Worm (Caenorhabditis elegans) whole organism, L4 larva: ENCODE results near the gene C02B8.12.

ENCODE experiments used
- T20F7.1 ChIP-seq: fragments of 200-800 bp; sonication (Bioruptor generic); optimal IDR thresholded peaks from 2 replicates; lab custom pipeline; 2018; ENCODE audit warnings: mild to moderate bottlenecking, missing genetic modification characterization, missing compliant biosample characterization
- T26A8.4 ChIP-seq: fragments of 200-800 bp; sonication (Bioruptor generic); IDR thresholded peaks from 2 replicates; pipeline ENCODE4 v1.3.6; 2022; ENCODE audit warnings: missing genetic modification characterization, missing compliant biosample characterization
- Y105C5A.15 ChIP-seq: fragments of 200-800 bp; sonication (Bioruptor generic); IDR thresholded peaks from 2 replicates; pipeline ENCODE4 v1.3.6; 2022; ENCODE audit warnings: missing genetic modification characterization, missing compliant biosample characterization
- Y75B8A.6 ChIP-seq: fragments of 200-800 bp; sonication (Bioruptor generic); IDR thresholded peaks from 2 replicates; pipeline ENCODE4 v1.3.6; 2022; ENCODE audit warnings: missing genetic modification reagents, missing genetic modification characterization, missing compliant biosample characterization
- aha-1 ChIP-seq: fragments of 150-350 bp; peaks from one replicate; lab custom pipeline; 2014; ENCODE audit warnings: missing biosample characterization, missing genetic modification characterization
- aly-2 ChIP-seq: sonication (generic microtip); optimal IDR thresholded peaks from 2 replicates; lab custom pipeline; 2018; ENCODE audit warnings: missing biosample characterization, missing genetic modification characterization
- ama-1 ChIP-seq: fragments of 150-350 bp; optimal IDR thresholded peaks from 2 replicates; lab custom pipeline; 2014; ENCODE audit warnings: inconsistent platforms, mixed read lengths
- ceh-20 ChIP-seq: fragments of 200-800 bp; sonication (Bioruptor generic); IDR thresholded peaks from 2 replicates; pipeline ENCODE4 v1.3.6; 2022; ENCODE audit warnings: missing genetic modification reagents, missing genetic modification characterization, missing compliant biosample characterization
- ceh-28 ChIP-seq: fragments of 150-350 bp; optimal IDR thresholded peaks from 2 replicates; lab custom pipeline; 2014; ENCODE audit warnings: missing biosample characterization, missing genetic modification reagents, missing genetic modification characterization
- ceh-44 ChIP-seq: fragments of 200-800 bp; sonication (Bioruptor generic); IDR thresholded peaks from 2 replicates; pipeline ENCODE4 v1.3.6; 2022; ENCODE audit warnings: missing genetic modification reagents, missing genetic modification characterization, missing compliant biosample characterization
- ces-1 ChIP-seq: fragments of 150-350 bp; sonication (generic microtip); optimal IDR thresholded peaks from 4 replicates; lab custom pipeline; 2014; ENCODE audit warnings: missing biosample characterization, missing genetic modification reagents, missing genetic modification characterization
- ctbp-1 ChIP-seq: fragments of 200-800 bp; sonication (Bioruptor generic); IDR thresholded peaks from 2 replicates; pipeline ENCODE4 v1.3.6; 2022; ENCODE audit warnings: missing genetic modification reagents, missing genetic modification characterization, missing compliant biosample characterization
- daf-16 ChIP-seq, 3 experiments: sonication (generic microtip); optimal IDR thresholded peaks; 2 replicates each; lab custom pipeline; 2016 to 2017; ENCODE audit warnings: missing genetic modification characterization in 3 of 3, missing genetic modification reagents in 3 of 3, mild to moderate bottlenecking in 2 of 3, missing compliant biosample characterization in 2 of 3, missing biosample characterization in 1 of 3, moderate library complexity in 1 of 3
- dmd-6 ChIP-seq: fragments of 200-800 bp; sonication (Bioruptor generic); IDR thresholded peaks from 2 replicates; pipeline ENCODE4 v1.3.6; 2022; ENCODE audit warnings: missing genetic modification reagents, missing genetic modification characterization, missing compliant biosample characterization
- dmd-8 ChIP-seq: fragments of 200-800 bp; sonication (Bioruptor generic); IDR thresholded peaks from 2 replicates; pipeline ENCODE4 v1.3.6; 2022; ENCODE audit warnings: missing genetic modification characterization, missing compliant biosample characterization
- duxl-1 ChIP-seq: sonication (generic microtip); optimal IDR thresholded peaks from 2 replicates; lab custom pipeline; 2016; ENCODE audit warnings: mild to moderate bottlenecking, missing genetic modification characterization, moderate library complexity, missing compliant biosample characterization; ENCODE audit not compliant: poor library complexity
- dve-1 ChIP-seq: sonication (generic microtip); optimal IDR thresholded peaks from 2 replicates; lab custom pipeline; 2017; ENCODE audit warnings: antibody characterized with exemption, mild to moderate bottlenecking, missing genetic modification characterization, missing compliant biosample characterization; ENCODE audit not compliant: insufficient read depth
- egl-27 ChIP-seq: sonication (generic microtip); optimal IDR thresholded peaks from 3 replicates; lab custom pipeline; 2017; ENCODE audit warnings: missing biosample characterization, missing genetic modification reagents, missing genetic modification characterization
- egl-43 ChIP-seq: fragments of 200-800 bp; sonication (Bioruptor generic); IDR thresholded peaks from 2 replicates; pipeline ENCODE4 v1.3.6; 2022; ENCODE audit warnings: missing genetic modification reagents, missing genetic modification characterization, missing compliant biosample characterization
- fkh-10 ChIP-seq: fragments of 150-350 bp; optimal IDR thresholded peaks from 2 replicates; lab custom pipeline; 2014; ENCODE audit warnings: missing biosample characterization, missing genetic modification reagents, missing genetic modification characterization
- hlh-11 ChIP-seq: fragments of 200-800 bp; sonication (Bioruptor generic); optimal IDR thresholded peaks from 2 replicates; lab custom pipeline; 2018; ENCODE audit warnings: mild to moderate bottlenecking, missing genetic modification characterization, missing compliant biosample characterization
- hlh-30 ChIP-seq: sonication (generic microtip); optimal IDR thresholded peaks from 2 replicates; lab custom pipeline; 2017; ENCODE audit warnings: antibody characterized with exemption, mild to moderate bottlenecking, missing genetic modification characterization, missing compliant biosample characterization; ENCODE audit not compliant: insufficient read depth
- hmg-1.1 ChIP-seq: fragments of 200-800 bp; sonication (Bioruptor generic); IDR thresholded peaks from 2 replicates; pipeline ENCODE4 v1.3.6; 2022; ENCODE audit warnings: missing genetic modification reagents, missing genetic modification characterization, missing compliant biosample characterization
- lin-13 ChIP-seq: fragments of 150-350 bp; optimal IDR thresholded peaks from 2 replicates; lab custom pipeline; 2014; ENCODE audit warnings: missing biosample characterization, missing genetic modification reagents, missing genetic modification characterization
- lin-29 ChIP-seq: fragments of 200-800 bp; sonication (Bioruptor generic); IDR thresholded peaks from 2 replicates; pipeline ENCODE4 v1.3.6; 2022; ENCODE audit warnings: missing genetic modification reagents, missing genetic modification characterization, missing compliant biosample characterization
- madf-9 ChIP-seq: fragments of 200-800 bp; sonication (Bioruptor generic); conservative IDR thresholded peaks from 2 replicates; pipeline ENCODE4 v1.3.6; 2022; ENCODE audit warnings: missing genetic modification reagents, missing genetic modification characterization, missing compliant biosample characterization
- mdl-1 ChIP-seq, 2 experiments: fragments of 150-350 bp in 1 of 2; sonication (generic microtip) in 1 of 2; optimal IDR thresholded peaks; 2 replicates each; lab custom pipeline; 2014 to 2017; ENCODE audit warnings: missing biosample characterization in 2 of 2, missing genetic modification characterization in 2 of 2
- mep-1 ChIP-seq: fragments of 150-350 bp; sonication (generic microtip); optimal IDR thresholded peaks from 3 replicates; lab custom pipeline; 2014; ENCODE audit warnings: missing biosample characterization, missing genetic modification characterization
- mes-2 ChIP-seq: sonication (generic microtip); optimal IDR thresholded peaks from 2 replicates; lab custom pipeline; 2016; ENCODE audit warnings: missing genotype, mild to moderate bottlenecking, missing genetic modification characterization, missing compliant biosample characterization; ENCODE audit not compliant: poor library complexity, severe bottlenecking
- nhr-11 ChIP-seq: fragments of 150-350 bp; optimal IDR thresholded peaks from 2 replicates; lab custom pipeline; 2014; ENCODE audit warnings: missing biosample characterization, missing genetic modification characterization
- nhr-237 ChIP-seq: sonication (generic microtip); optimal IDR thresholded peaks from 2 replicates; lab custom pipeline; 2017; ENCODE audit warnings: missing biosample characterization, missing genetic modification characterization
- nhr-25 ChIP-seq: sonication (generic microtip); optimal IDR thresholded peaks from 2 replicates; lab custom pipeline; 2017; ENCODE audit warnings: missing genetic modification characterization, mild to moderate bottlenecking, missing compliant biosample characterization, antibody characterized with exemption, moderate library complexity, borderline replicate concordance; ENCODE audit not compliant: insufficient read depth
- nhr-28 ChIP-seq: fragments of 150-350 bp; optimal IDR thresholded peaks from 2 replicates; lab custom pipeline; 2014; ENCODE audit warnings: missing biosample characterization, missing genetic modification characterization
- nhr-42 ChIP-seq: fragments of 200-800 bp; sonication (Bioruptor generic); IDR thresholded peaks from 2 replicates; pipeline ENCODE4 v1.3.6; 2022; ENCODE audit warnings: missing genetic modification characterization, missing compliant biosample characterization
- nhr-6 ChIP-seq: fragments of 150-350 bp; optimal IDR thresholded peaks from 2 replicates; lab custom pipeline; 2014; ENCODE audit warnings: missing biosample characterization, missing genetic modification characterization
- nhr-77 ChIP-seq: fragments of 150-350 bp; optimal IDR thresholded peaks from 2 replicates; lab custom pipeline; 2014; ENCODE audit warnings: missing biosample characterization, missing genetic modification characterization
- pqm-1 ChIP-seq: sonication (generic microtip); optimal IDR thresholded peaks from 2 replicates; lab custom pipeline; 2017; ENCODE audit warnings: missing biosample characterization, missing genetic modification characterization
- rbr-2 ChIP-seq: sonication (generic microtip); optimal IDR thresholded peaks from 2 replicates; lab custom pipeline; 2016; ENCODE audit warnings: missing genotype, missing genetic modification characterization, missing compliant biosample characterization
- saeg-2 ChIP-seq: fragments of 200-800 bp; sonication (Bioruptor generic); IDR thresholded peaks from 2 replicates; pipeline ENCODE4 v1.3.6; 2022; ENCODE audit warnings: missing genetic modification reagents, missing genetic modification characterization, missing compliant biosample characterization
- set-16 ChIP-seq: fragments of 200-800 bp; sonication (Bioruptor generic); IDR thresholded peaks from 2 replicates; pipeline ENCODE4 v1.3.6; 2022; ENCODE audit warnings: missing genetic modification reagents, missing genetic modification characterization, missing compliant biosample characterization
- snpc-1.2 ChIP-seq: fragments of 200-800 bp; sonication (Bioruptor generic); IDR thresholded peaks from 2 replicates; pipeline ENCODE4 v1.3.6; 2022; ENCODE audit warnings: missing genetic modification reagents, missing genetic modification characterization, missing compliant biosample characterization
- unc-39 ChIP-seq: sonication (generic microtip); optimal IDR thresholded peaks from 2 replicates; lab custom pipeline; 2017; ENCODE audit warnings: missing biosample characterization, missing genetic modification characterization
- unc-62 ChIP-seq, 3 experiments: fragments of 150-350 bp in 1 of 3; sonication (generic microtip); optimal IDR thresholded peaks in 2 of 3; peaks in 1 of 3; 1 replicate in 1 of 3; 2 replicates in 2 of 3; lab custom pipeline; 2014 to 2017; ENCODE audit warnings: missing biosample characterization in 3 of 3, missing genetic modification characterization in 3 of 3, missing genetic modification reagents in 3 of 3, missing genotype in 1 of 3
- vab-7 ChIP-seq: fragments of 200-800 bp; sonication (Bioruptor generic); IDR thresholded peaks from 2 replicates; pipeline ENCODE4 v1.3.6; 2022; ENCODE audit warnings: missing genetic modification reagents, missing genetic modification characterization, missing compliant biosample characterization
- zfp-3 ChIP-seq: fragments of 200-800 bp; sonication (Bioruptor generic); conservative IDR thresholded peaks from 2 replicates; pipeline ENCODE4 v1.3.6; 2022; ENCODE audit warnings: missing genetic modification reagents, missing genetic modification characterization, missing compliant biosample characterization
- ztf-11 ChIP-seq: fragments of 150-350 bp; optimal IDR thresholded peaks from 2 replicates; lab custom pipeline; 2014; ENCODE audit warnings: missing biosample characterization, missing genetic modification characterization
- ztf-7 ChIP-seq: fragments of 150-350 bp; optimal IDR thresholded peaks from 2 replicates; lab custom pipeline; 2014; ENCODE audit warnings: missing biosample characterization, missing genetic modification characterization

The C02B8.12 gene

DNA sequence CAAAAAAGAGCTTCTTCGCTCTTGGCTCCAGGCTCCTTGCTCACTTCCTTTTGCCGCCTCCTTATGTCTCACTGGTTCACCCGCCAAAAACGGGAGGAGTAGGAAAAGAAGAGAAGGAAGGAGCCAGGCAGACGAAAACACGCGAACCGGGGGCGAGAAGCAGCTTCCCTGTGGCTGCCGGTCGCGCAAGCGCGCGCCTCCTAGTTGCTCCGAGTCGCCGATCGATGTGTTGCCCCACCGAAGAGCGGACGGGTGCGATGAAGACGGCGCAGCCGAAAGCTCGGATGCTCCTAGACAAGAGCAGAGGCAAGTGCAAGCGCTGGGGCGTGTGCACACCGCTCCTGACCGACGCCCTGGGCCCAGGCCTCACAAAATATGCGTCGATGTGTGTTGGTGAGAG, 40.4 kb upstream of the C02B8.12 start (continued):
- TF ChIP-seq unc-39 (tag; lab: Kevin White, UChicago) (no peak), saeg-2 (GFP tag; lab: Robert Waterston, UW) (0 out of 2 replicates have a peak, but pooled peaks have one; percentile 26), nhr-28 (tag; lab: Kevin White, UChicago) (no peak), aha-1 (peak; percentile 26), T26A8.4 (GFP tag; lab: Robert Waterston, UW) (peak; percentile 35; the same call in 1 of the 2 replicates), madf-9 (peak; percentile 46; the same call in 1 of the 2 replicates), nhr-42 (GFP tag; lab: Robert Waterston, UW) (0 out of 2 replicates have a peak, but pooled peaks have one; percentile 40), pqm-1 (tag; lab: Kevin White, UChicago) (no peak), ama-1 (lab: Kevin White, UChicago) (no peak), dmd-6 (GFP tag; lab: Robert Waterston, UW) (0 out of 2 replicates have a peak, but pooled peaks have one; percentile 18), ctbp-1 (peak; percentile 74), ztf-11 (no peak), T20F7.1 (GFP tag; lab: Kevin White, UChicago) (no peak), mdl-1 (tag; optimal IDR thresholded peaks at IDR 0.05; lab: Kevin White, UChicago) (peak in 1 of 2 experiments; percentile 43), nhr-77 (no peak), egl-43 (GFP tag; lab: Robert Waterston, UW) (peak; percentile 87), ceh-28 (tag; lab: Kevin White, UChicago) (peak; percentile 41), hlh-30 (tag; lab: Kevin White, UChicago) (peak; percentile 45), ceh-20 (GFP tag; lab: Robert Waterston, UW) (peak; percentile 58; the same call in 1 of the 2 replicates), nhr-6 (no peak), lin-13 (GFP tag; lab: Kevin White, UChicago) (no peak), hmg-1.1 (GFP tag; lab: Robert Waterston, UW) (peak; percentile 79), fkh-10 (GFP tag; lab: Kevin White, UChicago) (peak; percentile 25), egl-27 (tag; lab: Kevin White, UChicago) (no peak), vab-7 (GFP tag; lab: Robert Waterston, UW) (peak; percentile 55; the same call in 1 of the 2 replicates), aly-2 (tag; lab: Kevin White, UChicago) (no peak)

DNA sequence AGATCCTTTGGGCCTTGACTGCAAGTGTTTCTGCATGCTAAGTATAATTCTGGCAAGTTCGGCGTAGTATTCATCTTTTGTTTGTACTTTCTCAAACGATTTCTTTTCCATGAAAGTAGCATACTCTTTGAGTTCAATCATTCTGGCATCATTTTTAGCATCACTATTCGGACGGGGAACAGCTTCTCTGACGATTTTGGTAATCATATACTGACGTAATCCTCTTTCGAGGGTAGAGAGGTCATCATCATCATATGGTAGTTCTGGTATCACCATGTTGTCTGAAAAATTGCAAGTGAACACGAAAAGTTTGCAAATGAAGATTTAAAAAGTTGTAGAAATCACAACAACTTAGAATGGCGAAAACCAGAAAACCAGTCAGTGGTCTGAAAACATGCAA, 39.6 kb upstream of the C02B8.12 start, which contains the start of gene F22F1.3:
F22F1.3 (minus strand) TSS at position 281 of the 400 bp plus-strand sequence.
- TF ChIP-seq ceh-44 (GFP tag; lab: Robert Waterston, UW): no peak
- TF ChIP-seq unc-62 (GFP tag; optimal IDR thresholded peaks at IDR 0.05 in 1 of 2; lab: Kevin White, UChicago): peak in 1 of 2 experiments; percentile 98
- TF ChIP-seq unc-62 (tag; optimal IDR thresholded peaks at IDR 0.05; lab: Kevin White, UChicago): no peak
- no peak for TF ChIP-seq ztf-7 (tag; lab: Kevin White, UChicago)

- no peak for TF ChIP-seq nhr-25 (tag; lab: Kevin White, UChicago)
- TF ChIP-seq nhr-11 (tag; lab: Kevin White, UChicago): no peak
- TF ChIP-seq hlh-11 (tag; lab: Kevin White, UChicago): peak; percentile 1
- peak; percentile 51 for TF ChIP-seq mes-2 (tag; lab: Kevin White, UChicago)
- TF ChIP-seq rbr-2 (tag; lab: Kevin White, UChicago): peak; percentile 29
- TF ChIP-seq dmd-6 (GFP tag; lab: Robert Waterston, UW): no peak
- peak; percentile 27 for TF ChIP-seq hlh-30 (tag; lab: Kevin White, UChicago)
- TF ChIP-seq daf-16 (GFP tag; optimal IDR thresholded peaks at IDR 0.05; lab: Kevin White, UChicago): no peak
- TF ChIP-seq daf-16 (tag; optimal IDR thresholded peaks at IDR 0.05; lab: Kevin White, UChicago): peak; percentile 39
- no peak for TF ChIP-seq lin-29 (GFP tag; lab: Robert Waterston, UW)
- TF ChIP-seq mdl-1 (tag; optimal IDR thresholded peaks at IDR 0.05; lab: Kevin White, UChicago): peak in 1 of 2 experiments; percentile 50
- no peak for TF ChIP-seq zfp-3 (GFP tag; lab: Robert Waterston, UW)
- peak; percentile 57 for TF ChIP-seq dve-1 (tag; lab: Kevin White, UChicago)
- TF ChIP-seq set-16 (GFP tag; lab: Robert Waterston, UW): no peak
- TF ChIP-seq duxl-1 (tag; lab: Kevin White, UChicago): no peak
- TF ChIP-seq snpc-1.2 (GFP tag; lab: Robert Waterston, UW): no peak
- no peak for TF ChIP-seq nhr-77
- no peak for TF ChIP-seq Y105C5A.15 (GFP tag; lab: Robert Waterston, UW)
- TF ChIP-seq nhr-237 (tag; lab: Kevin White, UChicago): no peak
- TF ChIP-seq dmd-8 (GFP tag; lab: Robert Waterston, UW): no peak
- peak; percentile 55 for TF ChIP-seq mep-1 (tag; lab: Kevin White, UChicago)
- no peak for TF ChIP-seq ces-1
- TF ChIP-seq Y75B8A.6 (GFP tag; lab: Robert Waterston, UW): no peak
These were observed 36.8 kb upstream of the C02B8.12 start for ce11 chrX:8160016-8160415.
